Fruit fly (Drosophila melanogaster) whole organism, embryonic: ENCODE data around the gene sxe2.

Experiments
- Aef1 ChIP-seq: fragments of 200-800 bp; sonication (Bioruptor generic); IDR thresholded peaks from 3 replicates; pipeline ENCODE4 v1.3.6; 2022; ENCODE audit warnings: missing biosample characterization, missing genetic modification characterization
- CG10565 ChIP-seq: fragments of 200-800 bp; sonication (Bioruptor generic); optimal IDR thresholded peaks from 3 replicates; lab custom pipeline; 2016; ENCODE audit warnings: missing biosample characterization, mild to moderate bottlenecking, missing genetic modification characterization
- CG11247 ChIP-seq: fragments of 200-800 bp; sonication (Bioruptor generic); IDR thresholded peaks from 2 replicates; pipeline ENCODE4 v1.3.6; 2022; ENCODE audit warnings: missing biosample characterization, missing genetic modification characterization
- CG13287 ChIP-seq: fragments of 200-800 bp; sonication (Bioruptor generic); IDR thresholded peaks from 2 replicates; pipeline ENCODE4 v1.3.6; 2022; ENCODE audit warnings: missing biosample characterization, missing genetic modification characterization; ENCODE audit not compliant: partially characterized antibody
- CG13775 ChIP-seq: fragments of 200-800 bp; sonication (Bioruptor generic); optimal IDR thresholded peaks from 3 replicates; lab custom pipeline; 2017; ENCODE audit warnings: missing biosample characterization, mild to moderate bottlenecking, missing genetic modification characterization
- CG14710 ChIP-seq: fragments of 200-800 bp; sonication (Bioruptor generic); optimal IDR thresholded peaks from 3 replicates; lab custom pipeline; 2019; ENCODE audit warnings: missing biosample characterization, mild to moderate bottlenecking, missing genetic modification characterization, moderate library complexity
- CG15269 ChIP-seq: fragments of 200-800 bp; sonication (Bioruptor generic); optimal IDR thresholded peaks from 2 replicates; lab custom pipeline; 2018; ENCODE audit warnings: missing biosample characterization, mild to moderate bottlenecking, missing genetic modification characterization, moderate library complexity
- CG1529 ChIP-seq: fragments of 200-800 bp; sonication (Bioruptor generic); optimal IDR thresholded peaks from 3 replicates; lab custom pipeline; 2018; ENCODE audit warnings: missing biosample characterization, missing genetic modification characterization
- CG1792 ChIP-seq: fragments of 200-800 bp; sonication (Bioruptor generic); optimal IDR thresholded peaks from 2 replicates; lab custom pipeline; 2016; ENCODE audit warnings: missing biosample characterization, missing genetic modification characterization
- CG2889 ChIP-seq: fragments of 200-800 bp; sonication (Bioruptor generic); IDR thresholded peaks from 3 replicates; pipeline ENCODE4 v1.3.6; 2022; ENCODE audit warnings: missing biosample characterization, missing genetic modification characterization
- CG3407 ChIP-seq: fragments of 200-800 bp; sonication (Bioruptor generic); optimal IDR thresholded peaks from 2 replicates; lab custom pipeline; 2018; ENCODE audit warnings: missing biosample characterization, mild to moderate bottlenecking, missing genetic modification characterization
- CG5180 ChIP-seq: fragments of 200-800 bp; sonication (Bioruptor generic); optimal IDR thresholded peaks from 3 replicates; lab custom pipeline; 2017; ENCODE audit warnings: missing biosample characterization, missing genetic modification characterization, mild to moderate bottlenecking, moderate library complexity, missing genetic modification reagents
- CG6254 ChIP-seq: fragments of 200-800 bp; sonication (Bioruptor generic); optimal IDR thresholded peaks from 3 replicates; lab custom pipeline; 2017; ENCODE audit warnings: mild to moderate bottlenecking, missing biosample characterization, missing genetic modification reagents, missing genetic modification characterization
- CG6689 ChIP-seq: fragments of 200-800 bp; sonication (Bioruptor generic); IDR thresholded peaks from 2 replicates; pipeline ENCODE4 v1.3.6; 2022; ENCODE audit warnings: missing biosample characterization, missing genetic modification characterization
- CG6791 ChIP-seq: fragments of 200-800 bp; sonication (Bioruptor generic); IDR thresholded peaks from 3 replicates; pipeline ENCODE4 v1.3.6; 2022; ENCODE audit warnings: missing biosample characterization, missing genetic modification characterization; ENCODE audit not compliant: partially characterized antibody
- CG7745 ChIP-seq: fragments of 200-800 bp; sonication (Bioruptor generic); optimal IDR thresholded peaks from 2 replicates; lab custom pipeline; 2018; ENCODE audit warnings: missing biosample characterization, mild to moderate bottlenecking, missing genetic modification characterization, moderate library complexity
- CG8290 ChIP-seq, 3 experiments: fragments of 200-800 bp; sonication (Bioruptor generic); optimal IDR thresholded peaks; 2 replicates each; lab custom pipeline; 2016 to 2019; ENCODE audit warnings: missing biosample characterization in 3 of 3, missing genetic modification characterization in 3 of 3, mild to moderate bottlenecking in 2 of 3, moderate library complexity in 1 of 3
- CG9727 ChIP-seq: fragments of 200-800 bp; sonication (Bioruptor generic); optimal IDR thresholded peaks from 3 replicates; lab custom pipeline; 2017; ENCODE audit warnings: missing biosample characterization, mild to moderate bottlenecking, missing genetic modification characterization
- CG9876 ChIP-seq: fragments of 200-800 bp; sonication (Bioruptor generic); optimal IDR thresholded peaks from 2 replicates; lab custom pipeline; 2016; ENCODE audit warnings: missing biosample characterization, missing genetic modification characterization
- CHES-1-like ChIP-seq: fragments of 200-800 bp; sonication (Bioruptor generic); optimal IDR thresholded peaks from 2 replicates; lab custom pipeline; 2016; ENCODE audit warnings: missing biosample characterization, missing genetic modification characterization
- CoRest ChIP-seq: fragments of 200-800 bp; sonication (Bioruptor generic); optimal IDR thresholded peaks from 3 replicates; lab custom pipeline; 2018; ENCODE audit warnings: missing biosample characterization, mild to moderate bottlenecking, missing genetic modification characterization, moderate library complexity
- D19A ChIP-seq: fragments of 200-800 bp; optimal IDR thresholded peaks from 3 replicates; lab custom pipeline; 2019; ENCODE audit warnings: missing biosample characterization, mild to moderate bottlenecking, missing genetic modification characterization, moderate library complexity
- Dref ChIP-seq: fragments of 200-800 bp; sonication (Bioruptor generic); IDR thresholded peaks from 2 replicates; pipeline ENCODE4 v1.3.6; 2022; ENCODE audit warnings: missing biosample characterization, missing genetic modification characterization
- Drgx ChIP-seq: fragments of 200-800 bp; sonication (Bioruptor generic); IDR thresholded peaks from 2 replicates; pipeline ENCODE4 v1.3.6; 2022; ENCODE audit warnings: missing biosample characterization, missing genetic modification characterization
- Eip74EF ChIP-seq, 2 experiments: fragments of 200-800 bp in 1 of 2; fragments of >200 bp in 1 of 2; sonication (Bioruptor generic) in 1 of 2; optimal IDR thresholded peaks; 2 replicates each; lab custom pipeline; 2017 to 2019; ENCODE audit warnings: missing biosample characterization in 2 of 2, missing genetic modification characterization in 2 of 2, mild to moderate bottlenecking in 1 of 2, moderate library complexity in 1 of 2
- Fer1 ChIP-seq: fragments of 200-800 bp; sonication (Bioruptor generic); optimal IDR thresholded peaks from 2 replicates; lab custom pipeline; 2017; ENCODE audit warnings: missing biosample characterization, mild to moderate bottlenecking, missing genetic modification characterization
- HLH54F ChIP-seq: fragments of 200-800 bp; sonication (Bioruptor generic); optimal IDR thresholded peaks from 3 replicates; lab custom pipeline; 2016; ENCODE audit warnings: missing biosample characterization, missing genetic modification characterization
- Hr51 ChIP-seq, 2 experiments: fragments of 200-800 bp; sonication (Bioruptor generic); optimal IDR thresholded peaks; 2 replicates in 1 of 2; 3 replicates in 1 of 2; lab custom pipeline; 2016 to 2018; ENCODE audit warnings: missing biosample characterization in 2 of 2, missing genetic modification characterization in 2 of 2, mild to moderate bottlenecking in 1 of 2, moderate library complexity in 1 of 2
- Hr78 ChIP-seq, 2 experiments: fragments of 200-800 bp in 1 of 2; fragments of >200 bp in 1 of 2; sonication (Bioruptor generic) in 1 of 2; optimal IDR thresholded peaks; 2 replicates each; lab custom pipeline; 2017 to 2019; ENCODE audit warnings: missing biosample characterization in 2 of 2, missing genetic modification characterization in 2 of 2, mild to moderate bottlenecking in 1 of 2, moderate library complexity in 1 of 2
- Scr ChIP-seq: fragments of 200-800 bp; sonication (Bioruptor generic); IDR thresholded peaks from 2 replicates; pipeline ENCODE4 v1.3.6; 2022; ENCODE audit warnings: missing biosample characterization, missing genetic modification characterization; ENCODE audit not compliant: partially characterized antibody
- Sin3A ChIP-seq: fragments of >200 bp; optimal IDR thresholded peaks from 2 replicates; lab custom pipeline; 2018
- Spps ChIP-seq: fragments of 200-800 bp; sonication (Bioruptor generic); optimal IDR thresholded peaks from 2 replicates; lab custom pipeline; 2018; ENCODE audit warnings: missing biosample characterization, mild to moderate bottlenecking, missing genetic modification characterization
- chm ChIP-seq: fragments of 200-800 bp; sonication (Bioruptor generic); IDR thresholded peaks from 2 replicates; pipeline ENCODE4 v1.3.6; 2022; ENCODE audit warnings: missing biosample characterization, missing genetic modification characterization
- dimm ChIP-seq: fragments of 200-800 bp; sonication (Bioruptor generic); IDR thresholded peaks from 2 replicates; pipeline ENCODE4 v1.3.6; 2022; ENCODE audit warnings: missing biosample characterization, missing genetic modification characterization
- her ChIP-seq: fragments of 200-800 bp; sonication (Bioruptor generic); optimal IDR thresholded peaks from 2 replicates; lab custom pipeline; 2016; ENCODE audit warnings: missing biosample characterization, missing genetic modification characterization
- kni ChIP-seq: fragments of 200-800 bp; sonication (Bioruptor generic); optimal IDR thresholded peaks from 3 replicates; lab custom pipeline; 2017; ENCODE audit warnings: mild to moderate bottlenecking, missing biosample characterization, missing genetic modification reagents, missing genetic modification characterization
- sc ChIP-seq, 3 experiments: fragments of >200 bp in 2 of 3; fragments of 200-800 bp in 1 of 3; sonication (Bioruptor generic) in 1 of 3; optimal IDR thresholded peaks; 2 replicates in 2 of 3; 3 replicates in 1 of 3; lab custom pipeline; 2017; ENCODE audit warnings: mild to moderate bottlenecking in 1 of 3, missing biosample characterization in 1 of 3, missing genetic modification characterization in 1 of 3, missing genetic modification reagents in 1 of 3
- sd ChIP-seq: fragments of 200-800 bp; sonication (Bioruptor generic); optimal IDR thresholded peaks from 3 replicates; lab custom pipeline; 2018; ENCODE audit warnings: missing biosample characterization, mild to moderate bottlenecking, missing genetic modification characterization, moderate library complexity
- sisA ChIP-seq: fragments of 200-800 bp; sonication (Bioruptor generic); IDR thresholded peaks from 2 replicates; pipeline ENCODE4 v1.3.6; 2022; ENCODE audit warnings: missing biosample characterization, missing genetic modification characterization
- slou ChIP-seq: fragments of 200-800 bp; sonication (Bioruptor generic); optimal IDR thresholded peaks from 3 replicates; lab custom pipeline; 2016; ENCODE audit warnings: missing biosample characterization, missing genetic modification characterization
- sqz ChIP-seq: fragments of 200-800 bp; sonication (Bioruptor generic); optimal IDR thresholded peaks from 3 replicates; lab custom pipeline; 2018; ENCODE audit warnings: missing biosample characterization, mild to moderate bottlenecking, missing genetic modification characterization
- stc ChIP-seq: fragments of 200-800 bp; sonication (Bioruptor generic); IDR thresholded peaks from 2 replicates; pipeline ENCODE4 v1.3.6; 2022; ENCODE audit warnings: missing biosample characterization, missing genetic modification characterization
- tio ChIP-seq: fragments of 200-800 bp; sonication (Bioruptor generic); optimal IDR thresholded peaks from 2 replicates; lab custom pipeline; 2017; ENCODE audit warnings: missing biosample characterization, missing genetic modification characterization, inconsistent platforms
- twi ChIP-seq: fragments of 200-800 bp; optimal IDR thresholded peaks from 2 replicates; lab custom pipeline; 2019; ENCODE audit warnings: missing biosample characterization, mild to moderate bottlenecking, missing genetic modification characterization, moderate library complexity
- tx ChIP-seq: fragments of 200-800 bp; sonication (Bioruptor generic); optimal IDR thresholded peaks from 2 replicates; lab custom pipeline; 2016; ENCODE audit warnings: missing biosample characterization, missing genetic modification characterization

Gene sxe2

DNA sequence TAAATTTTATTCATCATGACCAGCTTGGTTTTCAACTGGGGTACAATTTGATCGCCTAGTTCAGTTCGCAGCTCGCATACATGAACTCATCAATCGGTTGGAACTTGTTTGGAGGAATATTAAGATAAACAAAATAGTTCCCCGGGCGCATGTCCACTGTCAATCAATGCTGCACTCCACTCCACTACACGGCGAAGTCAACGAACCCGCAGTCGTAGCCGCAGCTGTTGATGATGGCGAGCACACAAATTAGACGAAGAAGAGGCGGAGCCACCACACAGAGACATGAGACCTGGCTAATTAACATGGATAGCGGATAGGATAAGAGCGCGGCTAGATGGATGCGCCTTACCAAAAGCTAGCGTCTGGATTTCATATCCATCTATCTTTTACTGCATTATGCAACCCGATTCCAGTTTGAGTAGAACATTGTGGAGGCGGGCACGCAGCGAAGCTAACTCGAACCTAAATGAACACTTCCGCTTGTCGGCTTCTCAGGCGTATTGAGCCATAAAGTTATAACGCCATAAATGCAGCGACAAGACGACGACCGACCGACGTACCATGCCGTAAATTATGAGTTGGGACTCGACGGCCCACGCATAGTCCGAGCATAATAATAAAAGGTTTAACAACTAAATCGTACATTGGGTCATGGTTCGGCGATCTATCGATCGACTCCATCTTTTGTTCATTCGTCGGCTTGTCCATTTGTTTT lies 8.4 kb downstream of the sxe2 start (continued):
- TF ChIP-seq CG9727 (GFP tag; lab: Kevin White, UChicago) = no peak
- TF ChIP-seq tio (GFP tag; lab: Kevin White, UChicago) = no peak
- TF ChIP-seq Sin3A (lab: Kevin White, UChicago) = no peak
- no peak for TF ChIP-seq Aef1
- no peak for TF ChIP-seq Dref (GFP tag; lab: Robert Waterston, UW)
- TF ChIP-seq CG15269 (tag; lab: Kevin White, UChicago) = no peak
- TF ChIP-seq CG14710 (tag; lab: Kevin White, UChicago) = no peak
- peak in 1 of 2 experiments; percentile 72 for TF ChIP-seq Eip74EF (GFP tag; optimal IDR thresholded peaks at IDR 0.05; lab: Kevin White, UChicago)
- TF ChIP-seq CG5180 (GFP tag; lab: Kevin White, UChicago) = peak; percentile 68
- TF ChIP-seq CG9876 (GFP tag; lab: Kevin White, UChicago) = no peak
- TF ChIP-seq CG2889 (GFP tag; lab: Robert Waterston, UW) = no peak
- no peak for TF ChIP-seq Drgx (GFP tag; lab: Robert Waterston, UW)
- no peak for TF ChIP-seq CG6791 (GFP tag; lab: Robert Waterston, UW)
- peak; percentile 90 for TF ChIP-seq kni
- TF ChIP-seq Hr78 (GFP tag; optimal IDR thresholded peaks at IDR 0.05; lab: Kevin White, UChicago) = peak in 1 of 2 experiments; percentile 75
- TF ChIP-seq CG1529 = peak; percentile 9
- peak; percentile 51 for TF ChIP-seq CG6254 (GFP tag; lab: Kevin White, UChicago)
- TF ChIP-seq, all 482 proteins: peak for 14

dm6 chr3R:16094011-16094729 lies 10.5 kb downstream of the sxe2 start:
- TF ChIP-seq Fer1 (GFP tag; lab: Kevin White, UChicago) = no peak
- no peak for TF ChIP-seq CG11247 (GFP tag; lab: Robert Waterston, UW)
- TF ChIP-seq CoRest (tag; lab: Kevin White, UChicago) = peak; percentile 88
- peak; percentile 38; the same call in 1 of the 2 replicates for TF ChIP-seq chm (GFP tag; lab: Robert Waterston, UW)
- TF ChIP-seq CG6689 = peak; percentile 83
- no peak for TF ChIP-seq CG1792 (GFP tag; lab: Kevin White, UChicago)
- peak; percentile 40 for TF ChIP-seq CG10565
- TF ChIP-seq sd = no peak
- TF ChIP-seq CG13775 (GFP tag; lab: Kevin White, UChicago) = peak; percentile 70
- no peak for TF ChIP-seq CG13287 (GFP tag; lab: Robert Waterston, UW)
- TF ChIP-seq HLH54F (GFP tag; lab: Kevin White, UChicago) = no peak
- TF ChIP-seq stc = peak; percentile 39; the same call in 1 of the 2 replicates
- TF ChIP-seq tx (GFP tag; lab: Kevin White, UChicago) = no peak
- no peak for TF ChIP-seq Scr (GFP tag; lab: Robert Waterston, UW)
- TF ChIP-seq Hr78 (GFP tag; optimal IDR thresholded peaks at IDR 0.05; lab: Kevin White, UChicago) = peak in 1 of 2 experiments; percentile 73
- peak; percentile 51 for TF ChIP-seq twi (tag; lab: Kevin White, UChicago)
- peak in 1 of 2 experiments; percentile 88 for TF ChIP-seq Hr51 (GFP tag; optimal IDR thresholded peaks at IDR 0.05; lab: Kevin White, UChicago)
- TF ChIP-seq sisA (GFP tag; lab: Robert Waterston, UW) = peak; percentile 54
- TF ChIP-seq D19A = peak; percentile 85
- TF ChIP-seq sc (optimal IDR thresholded peaks at IDR 0.05; lab: Kevin White, UChicago) = no peak
- peak; percentile 79 for TF ChIP-seq sc (GFP tag; optimal IDR thresholded peaks at IDR 0.05; lab: Kevin White, UChicago)
- TF ChIP-seq Spps = peak; percentile 70
- no peak for TF ChIP-seq slou (GFP tag; lab: Kevin White, UChicago)
- no peak for TF ChIP-seq dimm (GFP tag; lab: Robert Waterston, UW)
- no peak for TF ChIP-seq CHES-1-like
- no peak for TF ChIP-seq her (GFP tag; lab: Kevin White, UChicago)
- peak; percentile 80 for TF ChIP-seq CG3407 (GFP tag; lab: Kevin White, UChicago)
- TF ChIP-seq CG7745 (tag; lab: Kevin White, UChicago) = no peak
- peak; percentile 66 for TF ChIP-seq CG15269 (tag; lab: Kevin White, UChicago)
- peak; percentile 72 for TF ChIP-seq sqz
- TF ChIP-seq CG8290 (GFP tag; optimal IDR thresholded peaks at IDR 0.05; lab: Kevin White, UChicago) = peak; percentile 15
- peak in 1 of 2 experiments; percentile 21 for TF ChIP-seq CG8290 (tag; optimal IDR thresholded peaks at IDR 0.05; lab: Kevin White, UChicago)
